Fruit fly (Drosophila melanogaster): ENCODE measurements around the gene Vps16B.

DNA sequence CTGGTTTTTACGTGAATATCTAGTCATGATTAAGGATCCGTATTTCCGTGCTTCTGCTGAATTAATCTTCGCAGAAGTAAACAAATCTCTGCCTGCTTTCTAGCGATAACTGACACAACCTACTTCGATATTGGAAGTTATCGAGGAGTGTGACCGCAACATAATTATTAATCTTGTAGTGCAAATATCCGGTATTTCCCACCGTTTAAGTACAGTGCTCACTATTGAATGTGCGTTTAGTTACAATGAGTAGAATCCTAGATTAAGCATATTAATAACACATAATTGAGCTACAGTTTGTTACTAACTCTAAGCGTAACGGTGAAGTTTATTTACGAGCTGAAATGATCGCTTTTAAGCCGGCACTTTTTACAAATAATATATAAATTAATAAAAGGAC lies 43.5 kb upstream of the Vps16B start:
- no peak for TF ChIP-seq Hr39 (GFP tag; optimal IDR thresholded peaks at IDR 0.05)
- TF ChIP-seq OdsH (GFP tag; optimal IDR thresholded peaks at IDR 0.05) = no peak
- peak; percentile 43 for TF ChIP-seq esn (GFP tag; optimal IDR thresholded peaks at IDR 0.05)
- TF ChIP-seq Gug (GFP tag; IDR thresholded peaks at IDR 0.05) = 0 out of 2 replicates have a peak, but pooled peaks have one; percentile 9
